Worm (Caenorhabditis elegans): Measurements from ENCODE around the gene nlp-50.
A peak's percentile ranks its signal among the peaks of the same experiment; 100 is the strongest.

nlp-50 gene

ce11 chrII:6791891-6792290 lies 27.1 kb downstream of the nlp-50 start, which contains the start of gene T13C2.2:
TSS of gene T13C2.2 (plus strand) at chrII:6792191.
- TF ChIP-seq F13C5.2 (tag; optimal IDR thresholded peaks at IDR 0.05) (no peak), hmg-4 (GFP tag; optimal IDR thresholded peaks at IDR 0.05) (no peak), B0310.2 (tag; optimal IDR thresholded peaks at IDR 0.05) (no peak), tbx-37 (GFP tag; conservative IDR thresholded peaks at IDR 0.05) (no peak), tbx-11 (GFP tag; IDR thresholded peaks at IDR 0.05) (no peak), scrt-1 (GFP tag; IDR thresholded peaks at IDR 0.05) (no peak), aly-1 (tag; optimal IDR thresholded peaks at IDR 0.05) (no peak), hnd-1 (tag; optimal IDR thresholded peaks at IDR 0.05) (no peak), pes-1 (GFP tag; IDR thresholded peaks at IDR 0.05) (no peak), ceh-36 (tag; optimal IDR thresholded peaks at IDR 0.05) (no peak)

ce11 chrII:6800104-6800711 lies 35.4 kb downstream of the nlp-50 start, which contains the start of gene F31E8.4:
TSS of gene F31E8.4 (minus strand) at chrII:6800154.
- TF ChIP-seq ama-1 (optimal IDR thresholded peaks at IDR 0.05) (no peak), hmbx-1 (tag; optimal IDR thresholded peaks at IDR 0.05) (no peak), sea-1 (GFP tag; conservative IDR thresholded peaks at IDR 0.05) (no peak), flt-1 (GFP tag; IDR thresholded peaks at IDR 0.05) (no peak), B0310.2 (tag; optimal IDR thresholded peaks at IDR 0.05) (no peak), aly-1 (tag; optimal IDR thresholded peaks at IDR 0.05) (no peak), tra-4 (tag; optimal IDR thresholded peaks at IDR 0.05) (no peak), hmg-4 (GFP tag; optimal IDR thresholded peaks at IDR 0.05) (no peak), hnd-1 (tag; optimal IDR thresholded peaks at IDR 0.05) (no peak), ceh-36 (tag; optimal IDR thresholded peaks at IDR 0.05) (no peak), F13C5.2 (tag; optimal IDR thresholded peaks at IDR 0.05) (no peak), tbx-11 (GFP tag; IDR thresholded peaks at IDR 0.05) (no peak), scrt-1 (GFP tag; IDR thresholded peaks at IDR 0.05) (no peak), pes-1 (GFP tag; IDR thresholded peaks at IDR 0.05) (no peak), ets-7 (tag; optimal IDR thresholded peaks at IDR 0.05) (no peak), tbx-37 (GFP tag; conservative IDR thresholded peaks at IDR 0.05) (no peak), ceh-13 (GFP tag; optimal IDR thresholded peaks at IDR 0.05) (no peak)

ce11 chrII:6801262-6801661 lies 36.4 kb downstream of the nlp-50 start:
- no peak for TF ChIP-seq flt-1 (GFP tag; IDR thresholded peaks at IDR 0.05)
- TF ChIP-seq scrt-1 (GFP tag; IDR thresholded peaks at IDR 0.05): no peak
- TF ChIP-seq ceh-36 (tag; optimal IDR thresholded peaks at IDR 0.05): peak; percentile 75
- no peak for TF ChIP-seq tbx-11 (GFP tag; IDR thresholded peaks at IDR 0.05)

ce11 chrII:6803024-6803423 lies 38.2 kb downstream of the nlp-50 start, which contains the start of gene tab-1:
TSS of gene tab-1 (plus strand) at chrII:6803324.
- TF ChIP-seq hnd-1 (tag; optimal IDR thresholded peaks at IDR 0.05): no peak
- no peak for TF ChIP-seq tbx-11 (GFP tag; IDR thresholded peaks at IDR 0.05)
- TF ChIP-seq ceh-36 (tag; optimal IDR thresholded peaks at IDR 0.05): no peak
- TF ChIP-seq scrt-1 (GFP tag; IDR thresholded peaks at IDR 0.05): no peak

ce11 chrII:6807162-6807561 lies 42.3 kb downstream of the nlp-50 start, which contains the start of gene F31E8.5:
TSS of gene F31E8.5 (minus strand) at chrII:6807262.
- no peak for TF ChIP-seq sea-1 (GFP tag; conservative IDR thresholded peaks at IDR 0.05)
- no peak for TF ChIP-seq ama-1 (optimal IDR thresholded peaks at IDR 0.05)
- TF ChIP-seq tra-4 (tag; optimal IDR thresholded peaks at IDR 0.05): no peak
- no peak for TF ChIP-seq B0310.2 (tag; optimal IDR thresholded peaks at IDR 0.05)
- TF ChIP-seq scrt-1 (GFP tag; IDR thresholded peaks at IDR 0.05): no peak
- no peak for TF ChIP-seq ceh-13 (GFP tag; optimal IDR thresholded peaks at IDR 0.05)
- no peak for TF ChIP-seq pes-1 (GFP tag; IDR thresholded peaks at IDR 0.05)

ce11 chrII:6808539-6808938 lies 43.7 kb downstream of the nlp-50 start:
- TF ChIP-seq ceh-36 (tag; optimal IDR thresholded peaks at IDR 0.05) (no peak), B0310.2 (tag; optimal IDR thresholded peaks at IDR 0.05) (no peak), hnd-1 (tag; optimal IDR thresholded peaks at IDR 0.05) (no peak)

ce11 chrII:6810663-6811062 lies 45.8 kb downstream of the nlp-50 start, which contains the start of gene snt-1:
TSS of gene snt-1 (plus strand) at chrII:6810963.
- TF ChIP-seq B0310.2 (tag; optimal IDR thresholded peaks at IDR 0.05): no peak
- TF ChIP-seq flt-1 (GFP tag; IDR thresholded peaks at IDR 0.05): no peak
- no peak for TF ChIP-seq hnd-1 (tag; optimal IDR thresholded peaks at IDR 0.05)
- no peak for TF ChIP-seq aly-1 (tag; optimal IDR thresholded peaks at IDR 0.05)
- no peak for TF ChIP-seq pes-1 (GFP tag; IDR thresholded peaks at IDR 0.05)
- no peak for TF ChIP-seq tra-4 (tag; optimal IDR thresholded peaks at IDR 0.05)
- TF ChIP-seq sea-1 (GFP tag; conservative IDR thresholded peaks at IDR 0.05): no peak
- no peak for TF ChIP-seq scrt-1 (GFP tag; IDR thresholded peaks at IDR 0.05)
- TF ChIP-seq tbx-37 (GFP tag; conservative IDR thresholded peaks at IDR 0.05): no peak
- TF ChIP-seq tbx-11 (GFP tag; IDR thresholded peaks at IDR 0.05): no peak
- no peak for TF ChIP-seq hmg-4 (GFP tag; optimal IDR thresholded peaks at IDR 0.05)

ce11 chrII:6812514-6812913 lies 47.7 kb downstream of the nlp-50 start:
- TF ChIP-seq ama-1 (optimal IDR thresholded peaks at IDR 0.05): no peak
- TF ChIP-seq hmg-4 (GFP tag; optimal IDR thresholded peaks at IDR 0.05): no peak
- no peak for TF ChIP-seq hnd-1 (tag; optimal IDR thresholded peaks at IDR 0.05)
- TF ChIP-seq B0310.2 (tag; optimal IDR thresholded peaks at IDR 0.05): no peak
- TF ChIP-seq ets-7 (tag; optimal IDR thresholded peaks at IDR 0.05): no peak
- no peak for TF ChIP-seq flt-1 (GFP tag; IDR thresholded peaks at IDR 0.05)
- no peak for TF ChIP-seq F13C5.2 (tag; optimal IDR thresholded peaks at IDR 0.05)
- TF ChIP-seq aly-1 (tag; optimal IDR thresholded peaks at IDR 0.05): no peak
- no peak for TF ChIP-seq tbx-11 (GFP tag; IDR thresholded peaks at IDR 0.05)
